Fruit fly (Drosophila melanogaster) whole organism, pupa: ENCODE measurements around the gene ringer.

Source experiments
- CG10348 ChIP-seq: fragments of 200-800 bp; sonication (Bioruptor generic); IDR thresholded peaks from 2 replicates; pipeline ENCODE4 v1.3.6; 2022; ENCODE audit warnings: missing biosample characterization, missing genetic modification characterization
- CG12605 ChIP-seq: fragments of 200-800 bp; sonication (Bioruptor generic); IDR thresholded peaks from 2 replicates; pipeline ENCODE4 v1.3.6; 2022; ENCODE audit warnings: missing biosample characterization, missing genetic modification characterization
- CG17806 ChIP-seq: fragments of 200-800 bp; sonication (Bioruptor generic); optimal IDR thresholded peaks from 2 replicates; lab custom pipeline; 2018; ENCODE audit warnings: missing biosample characterization, mild to moderate bottlenecking, missing genetic modification characterization, moderate library complexity
- CG8159 ChIP-seq: fragments of 200-800 bp; sonication (Bioruptor generic); optimal IDR thresholded peaks from 3 replicates; lab custom pipeline; 2018; ENCODE audit warnings: missing biosample characterization, mild to moderate bottlenecking, missing genetic modification characterization, moderate library complexity
- EcR ChIP-seq: fragments of 200-800 bp; sonication (Bioruptor generic); optimal IDR thresholded peaks from 3 replicates; lab custom pipeline; 2019; ENCODE audit warnings: missing biosample characterization, missing genetic modification characterization, mild to moderate bottlenecking, moderate library complexity, missing genetic modification reagents
- Pif1B ChIP-seq: fragments of 200-800 bp; sonication (Bioruptor generic); optimal IDR thresholded peaks from 3 replicates; lab custom pipeline; 2016; ENCODE audit warnings: missing biosample characterization, missing genetic modification characterization
- fd96Ca ChIP-seq: fragments of 200-800 bp; sonication (Bioruptor generic); IDR thresholded peaks from 3 replicates; pipeline ENCODE4 v1.3.6; 2022; ENCODE audit warnings: missing biosample characterization, missing genetic modification characterization
- rn ChIP-seq: fragments of 200-800 bp; sonication (Bioruptor generic); IDR thresholded peaks from 2 replicates; pipeline ENCODE4 v1.3.6; 2022; ENCODE audit warnings: missing biosample characterization, missing genetic modification characterization

- TF ChIP-seq EcR (GFP tag; lab: Kevin White, UChicago) (no peak), CG12605 (GFP tag; lab: Robert Waterston, UW) (no peak), rn (GFP tag; lab: Robert Waterston, UW) (no peak), CG8159 (tag; lab: Kevin White, UChicago) (no peak), Pif1B (GFP tag; lab: Kevin White, UChicago) (no peak), fd96Ca (GFP tag; lab: Robert Waterston, UW) (no peak), CG10348 (no peak), CG17806 (tag; lab: Kevin White, UChicago) (no peak)
Observed at dm6 chr3L:16394506-16394905, 35.3 kb upstream of the ringer start, which contains the start of gene Gagr.
